Comparison of ENCODE assay signal across 3 fruit fly cellular contexts in genomic region chrX:19159942-19160341, dm6.
TF ChIP-seq lines count a peak whose summit lies in the region.

No protein-coding gene starts in this region.

TF ChIP-seq in whole organism, embryonic, 481 proteins besides CTCF, POLR2A, EP300 and RAD21 (continued from another document and continues in another):
- TF ChIP-seq vvl (GFP tag; IDR thresholded peaks at IDR 0.05; lab: Robert Waterston, UW) (no peak), crol (GFP tag; IDR thresholded peaks at IDR 0.05; lab: Robert Waterston, UW) (no peak), peb (GFP tag; IDR thresholded peaks at IDR 0.05; lab: Robert Waterston, UW) (no peak), CG8388 (GFP tag; optimal IDR thresholded peaks at IDR 0.05; lab: Kevin White, UChicago) (peak; percentile 35), CG7556 (GFP tag; optimal IDR thresholded peaks at IDR 0.05; lab: Kevin White, UChicago) (no peak), ssp (GFP tag; IDR thresholded peaks at IDR 0.05; lab: Robert Waterston, UW) (no peak), CG16813 (GFP tag; IDR thresholded peaks at IDR 0.05; lab: Robert Waterston, UW; ENCODE audit: partially characterized antibody) (no peak), CG6175 (GFP tag; IDR thresholded peaks at IDR 0.05; lab: Robert Waterston, UW) (no peak), CG16815 (GFP tag; optimal IDR thresholded peaks at IDR 0.05; lab: Kevin White, UChicago) (no peak), CG4424 (GFP tag; optimal IDR thresholded peaks at IDR 0.05; lab: Kevin White, UChicago) (no peak), CG6813 (GFP tag; optimal IDR thresholded peaks at IDR 0.05; lab: Kevin White, UChicago) (no peak), HmgD (GFP tag; optimal IDR thresholded peaks at IDR 0.05; lab: Kevin White, UChicago) (no peak), Nf-YB (GFP tag; optimal IDR thresholded peaks at IDR 0.05; lab: Kevin White, UChicago) (no peak), twi (tag; optimal IDR thresholded peaks at IDR 0.05; lab: Kevin White, UChicago) (peak; percentile 22), pho (GFP tag; optimal IDR thresholded peaks at IDR 0.05; lab: Kevin White, UChicago) (no peak), PHDP (tag; optimal IDR thresholded peaks at IDR 0.05; lab: Kevin White, UChicago) (peak; percentile 22), Six4 (GFP tag; optimal IDR thresholded peaks at IDR 0.05; lab: Kevin White, UChicago) (no peak), tx (GFP tag; optimal IDR thresholded peaks at IDR 0.05; lab: Kevin White, UChicago) (no peak), sob (GFP tag; IDR thresholded peaks at IDR 0.05; lab: Robert Waterston, UW) (no peak), CG14441 (GFP tag; IDR thresholded peaks at IDR 0.05; lab: Robert Waterston, UW) (no peak), cwo (GFP tag; optimal IDR thresholded peaks at IDR 0.05; lab: Kevin White, UChicago) (no peak), pfk (GFP tag; optimal IDR thresholded peaks at IDR 0.05; lab: Kevin White, UChicago) (no peak), Atf-2 (GFP tag; optimal IDR thresholded peaks at IDR 0.05; lab: Kevin White, UChicago) (no peak), Elba2 (GFP tag; optimal IDR thresholded peaks at IDR 0.05; lab: Kevin White, UChicago) (no peak), CG43689 (GFP tag; IDR thresholded peaks at IDR 0.05; lab: Robert Waterston, UW) (no peak), gt (GFP tag; IDR thresholded peaks at IDR 0.05; lab: Robert Waterston, UW) (no peak), CG1529 (GFP tag; optimal IDR thresholded peaks at IDR 0.05; lab: Kevin White, UChicago) (peak; percentile 26), CG11723 (GFP tag; optimal IDR thresholded peaks at IDR 0.05; lab: Kevin White, UChicago) (no peak), C15 (GFP tag; IDR thresholded peaks at IDR 0.05; lab: Robert Waterston, UW) (no peak), CG10321 (GFP tag; IDR thresholded peaks at IDR 0.05; lab: Robert Waterston, UW) (no peak), CG14710 (tag; optimal IDR thresholded peaks at IDR 0.05; lab: Kevin White, UChicago) (peak; percentile 22), CG31441 (GFP tag; IDR thresholded peaks at IDR 0.05; lab: Robert Waterston, UW) (0 out of 2 replicates have a peak, but pooled peaks have one; percentile 12), ash1 (GFP tag; optimal IDR thresholded peaks at IDR 0.05; lab: Kevin White, UChicago) (no peak), gem (tag; optimal IDR thresholded peaks at IDR 0.05; lab: Kevin White, UChicago) (peak; percentile 69), Sry-β (GFP tag; optimal IDR thresholded peaks at IDR 0.05; lab: Kevin White, UChicago) (no peak), H2.0 (GFP tag; IDR thresholded peaks at IDR 0.05; lab: Robert Waterston, UW) (0 out of 2 replicates have a peak, but pooled peaks have one; percentile 24), Bteb2 (GFP tag; optimal IDR thresholded peaks at IDR 0.05; lab: Kevin White, UChicago) (no peak), CG8478 (optimal IDR thresholded peaks at IDR 0.05; lab: Kevin White, UChicago) (no peak), CG12236 (GFP tag; optimal IDR thresholded peaks at IDR 0.05; lab: Kevin White, UChicago) (no peak), CG2678 (tag; optimal IDR thresholded peaks at IDR 0.05; lab: Kevin White, UChicago) (peak; percentile 39), CG10366 (GFP tag; IDR thresholded peaks at IDR 0.05; lab: Robert Waterston, UW) (no peak), NC2β (GFP tag; optimal IDR thresholded peaks at IDR 0.05; lab: Kevin White, UChicago) (no peak), emc (GFP tag; optimal IDR thresholded peaks at IDR 0.05; lab: Kevin White, UChicago) (no peak), az2 (GFP tag; optimal IDR thresholded peaks at IDR 0.05; lab: Kevin White, UChicago) (peak; percentile 14), esg (GFP tag; conservative IDR thresholded peaks at IDR 0.05; lab: Robert Waterston, UW) (no peak), CG10267 (tag; optimal IDR thresholded peaks at IDR 0.05; lab: Kevin White, UChicago) (peak; percentile 29)

TF ChIP-seq in whole organism, prepupa, 60 proteins besides CTCF, POLR2A, EP300 and RAD21 (continued from another document):
- TF ChIP-seq esn (GFP tag; optimal IDR thresholded peaks at IDR 0.05; lab: Kevin White, UChicago) (peak; percentile 76), fkh (GFP tag; optimal IDR thresholded peaks at IDR 0.05; lab: Kevin White, UChicago) (no peak), CG4318 (GFP tag; optimal IDR thresholded peaks at IDR 0.05; lab: Kevin White, UChicago) (peak; percentile 54), CG11294 (GFP tag; IDR thresholded peaks at IDR 0.05; lab: Robert Waterston, UW) (no peak), CG6792 (GFP tag; optimal IDR thresholded peaks at IDR 0.05; lab: Kevin White, UChicago) (peak; percentile 72), vri (GFP tag; optimal IDR thresholded peaks at IDR 0.05; lab: Kevin White, UChicago) (peak; percentile 54), Hr4 (GFP tag; optimal IDR thresholded peaks at IDR 0.05; lab: Kevin White, UChicago) (peak; percentile 45), fd85E (GFP tag; optimal IDR thresholded peaks at IDR 0.05; lab: Kevin White, UChicago) (no peak), eg (GFP tag; IDR thresholded peaks at IDR 0.05; lab: Robert Waterston, UW) (0 out of 3 replicates have a peak, but pooled peaks have one; percentile 39), salr (GFP tag; optimal IDR thresholded peaks at IDR 0.05; lab: Kevin White, UChicago) (peak; percentile 48 to 61), fd59A (GFP tag; optimal IDR thresholded peaks at IDR 0.05; lab: Kevin White, UChicago) (peak; percentile 62), CG9139 (GFP tag; optimal IDR thresholded peaks at IDR 0.05; lab: Kevin White, UChicago) (peak; percentile 19), Sox102F (GFP tag; optimal IDR thresholded peaks at IDR 0.05; lab: Kevin White, UChicago) (peak; percentile 63), CG10631 (GFP tag; optimal IDR thresholded peaks at IDR 0.05; lab: Kevin White, UChicago) (peak; percentile 76), CG11902 (GFP tag; optimal IDR thresholded peaks at IDR 0.05; lab: Kevin White, UChicago) (peak; percentile 44), Met (GFP tag; optimal IDR thresholded peaks at IDR 0.05; lab: Kevin White, UChicago) (peak; percentile 72), CG3032 (tag; optimal IDR thresholded peaks at IDR 0.05; lab: Kevin White, UChicago) (peak; percentile 66), CG6163 (GFP tag; IDR thresholded peaks at IDR 0.05; lab: Robert Waterston, UW) (peak; percentile 51; the same call in 1 of the 3 replicates), CG7368 (GFP tag; optimal IDR thresholded peaks at IDR 0.05; lab: Kevin White, UChicago) (peak; percentile 8), acj6 (GFP tag; optimal IDR thresholded peaks at IDR 0.05; lab: Kevin White, UChicago) (peak; percentile 75), CG34406 (GFP tag; optimal IDR thresholded peaks at IDR 0.05; lab: Kevin White, UChicago) (peak; percentile 73), spab (GFP tag; optimal IDR thresholded peaks at IDR 0.05; lab: Kevin White, UChicago) (peak; percentile 55), CG8632 (GFP tag; optimal IDR thresholded peaks at IDR 0.05; lab: Kevin White, UChicago) (peak; percentile 78), Hr39 (GFP tag; optimal IDR thresholded peaks at IDR 0.05; lab: Kevin White, UChicago) (peak; percentile 56), CG10669 (GFP tag; optimal IDR thresholded peaks at IDR 0.05; lab: Kevin White, UChicago) (peak; percentile 62), Hr38 (GFP tag; optimal IDR thresholded peaks at IDR 0.05; lab: Kevin White, UChicago) (no peak), CG31627 (GFP tag; optimal IDR thresholded peaks at IDR 0.05; lab: Kevin White, UChicago) (peak; percentile 56), CG3919 (GFP tag; optimal IDR thresholded peaks at IDR 0.05; lab: Kevin White, UChicago) (peak; percentile 53), OdsH (GFP tag; optimal IDR thresholded peaks at IDR 0.05; lab: Kevin White, UChicago) (peak; percentile 77), Gug (GFP tag; IDR thresholded peaks at IDR 0.05; lab: Robert Waterston, UW) (no peak), dsx (GFP tag; optimal IDR thresholded peaks at IDR 0.05; lab: Kevin White, UChicago; ENCODE audit: poor library complexity, severe bottlenecking) (peak; percentile 56), CG6276 (GFP tag; optimal IDR thresholded peaks at IDR 0.05; lab: Kevin White, UChicago) (no peak), CG6854 (GFP tag; optimal IDR thresholded peaks at IDR 0.05; lab: Kevin White, UChicago) (no peak), Ets96B (tag; optimal IDR thresholded peaks at IDR 0.05; lab: Kevin White, UChicago) (peak; percentile 72), CG16779 (tag; optimal IDR thresholded peaks at IDR 0.05; lab: Kevin White, UChicago) (peak; percentile 35), Eip93F (GFP tag; optimal IDR thresholded peaks at IDR 0.05; lab: Kevin White, UChicago) (no peak), ss (GFP tag; optimal IDR thresholded peaks at IDR 0.05; lab: Kevin White, UChicago) (peak; percentile 26 to 65)
TF ChIP-seq in whole organism, prepupa: peak in this region for 50.

TF ChIP-seq in whole organism, wandering third instar larva, 38 proteins besides CTCF, POLR2A, EP300 and RAD21 (continued from another document):
- peak; percentile 41 for TF ChIP-seq h (GFP tag; optimal IDR thresholded peaks at IDR 0.05; lab: Kevin White, UChicago)
- TF ChIP-seq psq (GFP tag; optimal IDR thresholded peaks at IDR 0.05; lab: Kevin White, UChicago) = peak; percentile 51
- peak; percentile 41 for TF ChIP-seq ey (GFP tag; optimal IDR thresholded peaks at IDR 0.05; lab: Kevin White, UChicago)
- no peak for TF ChIP-seq brk (GFP tag; optimal IDR thresholded peaks at IDR 0.05; lab: Kevin White, UChicago)
- no peak for TF ChIP-seq lola (GFP tag; optimal IDR thresholded peaks at IDR 0.05; lab: Kevin White, UChicago)
- peak; percentile 34 for TF ChIP-seq dmrt93B (GFP tag; optimal IDR thresholded peaks at IDR 0.05; lab: Kevin White, UChicago)
- TF ChIP-seq fru (GFP tag; optimal IDR thresholded peaks at IDR 0.05; lab: Kevin White, UChicago) = peak; percentile 52
- no peak for TF ChIP-seq CG32264 (GFP tag; optimal IDR thresholded peaks at IDR 0.05; lab: Kevin White, UChicago)
